Fruit fly (Drosophila melanogaster): ENCODE data around the gene CG31676.

Gene CG31676

dm6 chr2L:20811039-20811652 is 29.4 kb upstream of the CG31676 start (continued):
- TF ChIP-seq crp (GFP tag; optimal IDR thresholded peaks at IDR 0.05) (no peak), kni (GFP tag; optimal IDR thresholded peaks at IDR 0.05) (peak; percentile 55), cg (GFP tag; optimal IDR thresholded peaks at IDR 0.05) (no peak), NK7.1 (GFP tag; optimal IDR thresholded peaks at IDR 0.05) (no peak), H2.0 (GFP tag; IDR thresholded peaks at IDR 0.05) (peak; percentile 39; the same call in 1 of the 2 replicates), chif (GFP tag; optimal IDR thresholded peaks at IDR 0.05) (peak in 1 of 2 experiments; percentile 35), Deaf1 (tag; optimal IDR thresholded peaks at IDR 0.05) (peak; percentile 42), Jarid2 (GFP tag; optimal IDR thresholded peaks at IDR 0.05) (no peak), CG4424 (GFP tag; optimal IDR thresholded peaks at IDR 0.05) (peak; percentile 23), zfh1 (GFP tag; IDR thresholded peaks at IDR 0.05) (no peak), luna (GFP tag; optimal IDR thresholded peaks at IDR 0.05) (no peak), gem (tag; optimal IDR thresholded peaks at IDR 0.05) (peak; percentile 77), salm (tag; optimal IDR thresholded peaks at IDR 0.05) (no peak), Lpt (GFP tag; optimal IDR thresholded peaks at IDR 0.05) (no peak), run (tag; optimal IDR thresholded peaks at IDR 0.05) (no peak), CG10431 (GFP tag; optimal IDR thresholded peaks at IDR 0.05) (no peak), CG9797 (GFP tag; optimal IDR thresholded peaks at IDR 0.05) (no peak), nmo (GFP tag; optimal IDR thresholded peaks at IDR 0.05) (peak; percentile 58), fu2 (GFP tag; optimal IDR thresholded peaks at IDR 0.05) (no peak), pum (GFP tag; optimal IDR thresholded peaks at IDR 0.05) (no peak), Nf-YA (GFP tag; IDR thresholded peaks at IDR 0.05) (no peak), CG1647 (GFP tag; optimal IDR thresholded peaks at IDR 0.05) (no peak), Oli (tag; optimal IDR thresholded peaks at IDR 0.05) (peak; percentile 43), sc (optimal IDR thresholded peaks at IDR 0.05) (no peak), sc (GFP tag; optimal IDR thresholded peaks at IDR 0.05) (peak; percentile 0), ap (GFP tag; IDR thresholded peaks at IDR 0.05) (peak; percentile 54; the same call in 1 of the 2 replicates), NC2β (GFP tag; optimal IDR thresholded peaks at IDR 0.05) (no peak), CG4707 (GFP tag; optimal IDR thresholded peaks at IDR 0.05) (no peak), CG10462 (GFP tag; optimal IDR thresholded peaks at IDR 0.05) (no peak), gce (GFP tag; IDR thresholded peaks at IDR 0.05) (no peak), CG15269 (tag; optimal IDR thresholded peaks at IDR 0.05) (peak; percentile 80), Mrtf (GFP tag; IDR thresholded peaks at IDR 0.05) (no peak), pzg (GFP tag; optimal IDR thresholded peaks at IDR 0.05) (no peak), Stat92E (GFP tag; optimal IDR thresholded peaks at IDR 0.05) (no peak), Hr51 (GFP tag; optimal IDR thresholded peaks at IDR 0.05) (peak in 1 of 2 experiments; percentile 80), wor (GFP tag; IDR thresholded peaks at IDR 0.05) (0 out of 2 replicates have a peak, but pooled peaks have one; percentile 16), CG3065 (GFP tag; optimal IDR thresholded peaks at IDR 0.05) (no peak), Dip2 (GFP tag; IDR thresholded peaks at IDR 0.05) (no peak), CTCF (GFP tag; optimal IDR thresholded peaks at IDR 0.05) (no peak), CG2199 (GFP tag; IDR thresholded peaks at IDR 0.05) (no peak), schlank (tag; optimal IDR thresholded peaks at IDR 0.05) (no peak), lab (GFP tag; optimal IDR thresholded peaks at IDR 0.05) (peak; percentile 54), onecut (GFP tag; IDR thresholded peaks at IDR 0.05) (no peak), ATbp (GFP tag; optimal IDR thresholded peaks at IDR 0.05) (peak; percentile 55), Asciz (GFP tag; optimal IDR thresholded peaks at IDR 0.05) (peak; percentile 66), en (GFP tag; optimal IDR thresholded peaks at IDR 0.05) (no peak), CG12219 (GFP tag; optimal IDR thresholded peaks at IDR 0.05) (peak; percentile 45), chinmo (GFP tag; IDR thresholded peaks at IDR 0.05; ENCODE audit: partially characterized antibody) (0 out of 4 replicates have a peak, but pooled peaks have one; percentile 36), CG9609 (GFP tag; optimal IDR thresholded peaks at IDR 0.05) (no peak), CG2202 (tag; optimal IDR thresholded peaks at IDR 0.05) (no peak)

Measured in whole organism, embryonic.